Worm (Caenorhabditis elegans): ENCODE data around the gene F11D11.21.
"Not testable (repeated sequence)": the region's sequence is repeated elsewhere in the genome, so short reads cannot be mapped to it uniquely, and the experiment has no call there.

F11D11.21 gene

DNA sequence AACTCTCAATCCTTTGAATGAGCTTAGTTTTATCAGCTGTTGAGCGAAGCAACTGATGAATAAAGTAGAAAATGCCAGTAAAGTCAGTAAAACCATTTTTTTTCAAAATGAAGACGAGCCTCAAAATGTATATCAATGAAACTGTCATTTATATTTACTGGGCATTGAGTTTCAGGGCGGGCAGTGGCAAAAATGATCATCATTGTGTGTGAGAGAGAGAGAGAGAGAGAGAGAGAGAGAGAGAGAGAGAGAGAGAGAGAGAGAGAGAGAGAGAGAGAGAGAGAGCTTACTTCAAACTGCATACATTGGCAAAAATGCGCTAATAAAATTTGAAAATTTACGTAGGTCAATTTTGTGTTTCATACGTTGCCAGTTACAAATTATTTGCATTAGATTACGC lies 9.8 kb upstream of the F11D11.21 start, which contains the start of gene F11D11.3:
TSS of gene F11D11.3 (minus strand) at position 101 of the 400 bp plus-strand sequence.
- TF ChIP-seq F13C5.2 (tag; optimal IDR thresholded peaks at IDR 0.05) (no peak), B0310.2 (tag; optimal IDR thresholded peaks at IDR 0.05) (no peak), pes-1 (GFP tag; IDR thresholded peaks at IDR 0.05) (no peak), aly-1 (tag; optimal IDR thresholded peaks at IDR 0.05) (no peak), hmbx-1 (tag; optimal IDR thresholded peaks at IDR 0.05) (no peak), hmg-4 (GFP tag; optimal IDR thresholded peaks at IDR 0.05) (no peak), ama-1 (optimal IDR thresholded peaks at IDR 0.05) (no peak), ceh-13 (GFP tag; optimal IDR thresholded peaks at IDR 0.05) (no peak), tra-4 (tag; optimal IDR thresholded peaks at IDR 0.05) (no peak), flt-1 (GFP tag; IDR thresholded peaks at IDR 0.05) (no peak), hnd-1 (tag; optimal IDR thresholded peaks at IDR 0.05) (no peak), sea-1 (GFP tag; conservative IDR thresholded peaks at IDR 0.05) (no peak)

DNA sequence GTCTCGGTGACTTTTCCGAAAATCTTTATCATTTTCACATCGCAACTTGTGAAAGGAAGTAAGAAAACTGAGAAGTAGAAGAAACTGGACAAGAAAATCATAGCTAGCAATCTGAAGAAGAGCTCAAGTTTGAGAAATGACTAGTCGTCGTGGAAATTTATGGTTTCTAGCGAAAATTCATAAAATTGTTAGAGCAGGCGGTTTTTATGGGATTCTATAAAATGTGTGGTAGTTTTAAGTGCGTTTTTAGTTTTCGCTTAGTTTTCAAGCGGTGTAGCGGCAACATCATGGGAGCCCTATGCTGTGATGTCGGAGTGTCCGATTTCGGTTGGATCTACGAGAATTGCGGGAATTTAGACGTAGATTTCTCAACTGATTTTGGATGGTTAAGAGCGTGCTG lies 4.0 kb upstream of the F11D11.21 start, which contains the start of gene clec-254:
TSS of gene clec-254 (minus strand) at position 101 of the 400 bp plus-strand sequence.
- TF ChIP-seq scrt-1 (GFP tag; IDR thresholded peaks at IDR 0.05); ceh-13 (GFP tag; optimal IDR thresholded peaks at IDR 0.05); ceh-36 (tag; optimal IDR thresholded peaks at IDR 0.05): not testable (repeated sequence)

DNA sequence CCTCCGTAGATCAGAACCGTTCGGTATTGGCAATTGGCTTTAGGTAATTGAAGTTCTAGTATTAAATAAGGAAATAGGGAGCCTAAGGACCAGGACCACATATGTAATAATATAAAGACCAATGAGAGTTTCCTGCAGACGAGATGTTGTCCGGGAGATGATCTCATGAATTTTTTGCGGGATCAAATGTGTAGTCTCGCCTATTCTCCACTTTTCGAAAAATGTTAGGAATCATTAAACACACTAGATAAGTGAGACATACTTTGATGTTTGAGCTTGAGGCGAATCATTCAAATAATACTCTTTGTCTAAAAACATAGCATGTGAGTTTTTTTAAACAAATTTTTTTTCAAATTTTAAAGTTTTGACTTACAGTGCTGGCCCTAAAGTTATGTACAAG lies 2.7 kb upstream of the F11D11.21 start, which contains the start of gene F11D11.6:
TSS of gene F11D11.6 (minus strand) at position 101 of the 400 bp plus-strand sequence.
- TF ChIP-seq flt-1 (GFP tag; IDR thresholded peaks at IDR 0.05) (no peak), tbx-11 (GFP tag; IDR thresholded peaks at IDR 0.05) (no peak), aly-1 (tag; optimal IDR thresholded peaks at IDR 0.05) (no peak)

DNA sequence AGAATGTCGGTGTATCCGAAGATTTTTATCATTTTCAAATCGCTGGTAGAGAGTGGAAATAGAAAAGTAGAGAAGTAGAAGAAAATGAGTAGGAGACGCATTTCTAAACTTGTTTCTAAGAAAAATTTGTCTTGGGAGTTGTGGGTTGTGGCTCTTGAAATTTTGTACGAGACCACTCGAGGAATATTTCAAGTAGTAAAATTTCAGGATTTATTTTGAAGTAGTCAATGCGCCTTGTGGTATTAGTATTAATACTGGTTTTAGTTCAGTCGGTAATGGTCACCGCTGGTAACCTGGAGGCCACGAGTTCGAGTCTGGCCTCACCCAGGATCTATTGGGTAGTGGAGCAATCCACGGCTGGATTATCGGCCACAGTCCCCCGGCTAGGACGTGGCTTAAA lies 1.6 kb downstream of the F11D11.21 start, which contains the start of gene clec-252:
TSS of gene clec-252 (minus strand) at position 101 of the 400 bp plus-strand sequence.
- TF ChIP-seq tbx-37 (GFP tag; conservative IDR thresholded peaks at IDR 0.05) (no peak), ceh-36 (tag; optimal IDR thresholded peaks at IDR 0.05) (no peak), scrt-1 (GFP tag; IDR thresholded peaks at IDR 0.05) (no peak), hmbx-1 (tag; optimal IDR thresholded peaks at IDR 0.05) (no peak), flt-1 (GFP tag; IDR thresholded peaks at IDR 0.05) (no peak), ets-7 (tag; optimal IDR thresholded peaks at IDR 0.05) (no peak), tra-4 (tag; optimal IDR thresholded peaks at IDR 0.05) (no peak), tbx-11 (GFP tag; IDR thresholded peaks at IDR 0.05) (no peak), pes-1 (GFP tag; IDR thresholded peaks at IDR 0.05) (no peak)

DNA sequence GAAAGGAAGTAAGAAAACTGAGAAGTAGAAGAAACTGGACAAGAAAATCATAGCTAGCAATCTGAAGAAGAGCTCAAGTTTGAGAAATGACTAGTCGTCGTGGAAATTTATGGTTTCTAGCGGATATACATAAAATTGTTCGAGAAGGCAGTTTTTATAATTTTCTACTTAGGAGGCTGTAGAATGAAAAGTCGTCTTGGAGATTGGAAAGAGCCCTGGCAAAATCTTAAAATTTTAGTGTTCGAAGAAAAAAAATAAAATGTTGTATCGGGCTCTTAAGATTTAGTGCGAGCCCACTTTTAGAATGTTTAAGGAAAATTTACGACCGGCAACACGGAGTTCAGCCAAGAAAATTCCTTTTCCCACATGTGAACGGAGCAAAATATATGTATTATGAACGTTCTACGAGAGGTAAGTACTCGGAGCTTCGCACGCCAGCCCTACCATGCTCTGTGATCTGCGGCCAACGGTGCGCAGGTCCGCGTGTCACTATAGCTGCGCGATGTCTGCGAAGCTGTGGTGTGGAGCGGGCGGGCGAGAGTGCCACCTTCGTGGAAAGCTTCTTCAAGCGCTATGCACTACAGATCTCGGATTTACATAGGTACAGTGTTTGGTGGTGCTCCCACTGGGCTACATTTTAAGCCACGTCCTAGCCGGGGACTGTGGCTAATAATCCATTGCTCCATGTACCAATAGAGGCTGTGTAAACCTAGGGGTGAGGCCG lies 3.2 kb downstream of the F11D11.21 start, which contains the start of gene clec-251:
TSS of gene clec-251 (minus strand) at position 51 of the 724 bp plus-strand sequence.
- TF ChIP-seq ceh-13 (GFP tag; optimal IDR thresholded peaks at IDR 0.05) (no peak), sea-1 (GFP tag; conservative IDR thresholded peaks at IDR 0.05) (no peak), ets-7 (tag; optimal IDR thresholded peaks at IDR 0.05) (no peak), ceh-36 (tag; optimal IDR thresholded peaks at IDR 0.05) (no peak), pes-1 (GFP tag; IDR thresholded peaks at IDR 0.05) (no peak), aly-1 (tag; optimal IDR thresholded peaks at IDR 0.05) (no peak), hmg-4 (GFP tag; optimal IDR thresholded peaks at IDR 0.05) (no peak), F13C5.2 (tag; optimal IDR thresholded peaks at IDR 0.05) (no peak), scrt-1 (GFP tag; IDR thresholded peaks at IDR 0.05) (no peak), B0310.2 (tag; optimal IDR thresholded peaks at IDR 0.05) (no peak), tbx-11 (GFP tag; IDR thresholded peaks at IDR 0.05) (no peak), tra-4 (tag; optimal IDR thresholded peaks at IDR 0.05) (no peak)

DNA sequence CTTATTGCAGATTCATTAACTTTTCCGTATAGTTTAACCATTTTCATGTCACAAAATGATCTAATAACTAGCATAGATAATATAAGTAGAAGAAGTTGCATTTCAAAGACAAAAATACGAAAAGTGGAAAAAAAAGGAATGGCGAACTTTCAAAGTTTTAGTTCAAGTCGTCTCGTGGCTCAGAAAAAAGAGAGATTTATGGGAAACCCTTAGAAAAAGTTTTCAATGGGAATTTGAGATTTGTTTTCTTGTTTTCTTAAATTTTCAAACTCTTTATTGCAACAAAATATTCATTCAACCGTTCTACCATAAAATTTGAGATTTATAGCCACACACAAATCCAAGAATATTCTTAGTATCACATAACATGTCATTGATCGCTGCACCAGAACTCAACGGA lies 8.2 kb downstream of the F11D11.21 start, which contains the start of gene clec-250:
TSS of gene clec-250 (minus strand) at position 101 of the 400 bp plus-strand sequence.
- TF ChIP-seq hnd-1 (tag; optimal IDR thresholded peaks at IDR 0.05) (no peak), ceh-13 (GFP tag; optimal IDR thresholded peaks at IDR 0.05) (no peak), B0310.2 (tag; optimal IDR thresholded peaks at IDR 0.05) (no peak), tra-4 (tag; optimal IDR thresholded peaks at IDR 0.05) (no peak), F13C5.2 (tag; optimal IDR thresholded peaks at IDR 0.05) (no peak), hmbx-1 (tag; optimal IDR thresholded peaks at IDR 0.05) (no peak), tbx-37 (GFP tag; conservative IDR thresholded peaks at IDR 0.05) (no peak), ceh-36 (tag; optimal IDR thresholded peaks at IDR 0.05) (no peak), flt-1 (GFP tag; IDR thresholded peaks at IDR 0.05) (no peak), sea-1 (GFP tag; conservative IDR thresholded peaks at IDR 0.05) (no peak), pes-1 (GFP tag; IDR thresholded peaks at IDR 0.05) (no peak), scrt-1 (GFP tag; IDR thresholded peaks at IDR 0.05) (no peak), tbx-11 (GFP tag; IDR thresholded peaks at IDR 0.05) (no peak)

DNA sequence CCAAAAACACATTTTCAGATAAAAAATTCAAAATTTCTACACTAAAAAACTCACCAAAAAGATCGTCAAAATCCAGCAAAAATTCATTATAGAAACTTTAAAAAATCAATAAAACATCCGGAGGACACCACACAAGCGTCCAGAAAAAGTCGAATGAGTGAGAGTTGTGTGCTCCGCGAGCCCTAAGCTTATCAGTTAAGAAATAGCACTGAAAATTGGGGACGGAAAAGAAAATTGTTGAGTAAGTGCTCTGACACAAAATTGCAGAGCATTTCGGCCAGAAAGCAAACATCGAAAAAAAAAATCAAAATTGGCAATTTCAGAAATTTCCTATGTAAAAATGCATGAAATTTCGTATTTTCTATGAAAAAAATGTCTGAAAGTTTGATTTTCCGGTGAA lies 12.7 kb downstream of the F11D11.21 start:
- TF ChIP-seq flt-1 (GFP tag; IDR thresholded peaks at IDR 0.05), result no peak
- no peak for TF ChIP-seq tbx-11 (GFP tag; IDR thresholded peaks at IDR 0.05)
- no peak for TF ChIP-seq hmg-4 (GFP tag; optimal IDR thresholded peaks at IDR 0.05)

DNA sequence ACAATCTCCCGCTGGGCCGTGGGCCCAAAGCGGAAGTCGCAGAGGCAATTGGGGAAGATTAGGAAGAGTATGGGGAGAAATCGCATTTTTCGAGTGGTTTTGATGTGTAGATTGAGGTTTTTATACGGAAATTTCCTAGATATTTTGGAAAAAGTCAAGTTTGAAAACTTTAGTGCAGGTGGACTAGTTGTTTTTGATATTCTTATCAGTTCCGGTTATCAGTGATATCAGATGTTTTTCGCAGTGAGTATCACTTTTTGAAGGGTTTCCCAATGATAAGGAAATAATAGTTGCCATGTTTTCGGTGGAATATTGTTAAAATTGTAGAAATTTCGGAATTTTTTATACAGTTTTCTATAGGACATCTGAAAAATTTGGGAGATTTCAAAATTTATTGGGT lies 16.0 kb downstream of the F11D11.21 start, which contains the start of gene scl-20:
TSS of gene scl-20 (minus strand) at position 101 of the 400 bp plus-strand sequence.
- TF ChIP-seq B0310.2 (tag; optimal IDR thresholded peaks at IDR 0.05) (no peak), ceh-36 (tag; optimal IDR thresholded peaks at IDR 0.05) (no peak), hmbx-1 (tag; optimal IDR thresholded peaks at IDR 0.05) (no peak), hmg-4 (GFP tag; optimal IDR thresholded peaks at IDR 0.05) (no peak), flt-1 (GFP tag; IDR thresholded peaks at IDR 0.05) (no peak), scrt-1 (GFP tag; IDR thresholded peaks at IDR 0.05) (no peak), ama-1 (optimal IDR thresholded peaks at IDR 0.05) (no peak), ceh-13 (GFP tag; optimal IDR thresholded peaks at IDR 0.05) (no peak), tbx-11 (GFP tag; IDR thresholded peaks at IDR 0.05) (no peak), tra-4 (tag; optimal IDR thresholded peaks at IDR 0.05) (no peak), ets-7 (tag; optimal IDR thresholded peaks at IDR 0.05) (no peak), F13C5.2 (tag; optimal IDR thresholded peaks at IDR 0.05) (no peak), hnd-1 (tag; optimal IDR thresholded peaks at IDR 0.05) (no peak), sea-1 (GFP tag; conservative IDR thresholded peaks at IDR 0.05) (no peak), pes-1 (GFP tag; IDR thresholded peaks at IDR 0.05) (no peak)
